Worm (Caenorhabditis elegans) whole organism, L4 larva: ENCODE data around the gene C29H12.2.

Experiments used
- F10B5.3 ChIP-seq: sonication (generic microtip); optimal IDR thresholded peaks from 2 replicates; lab custom pipeline; 2016; ENCODE audit warnings: mild to moderate bottlenecking, missing genetic modification characterization, missing compliant biosample characterization
- F44E2.7 ChIP-seq: fragments of 200-800 bp; sonication (Bioruptor generic); IDR thresholded peaks from 2 replicates; pipeline ENCODE4 v2.1.2; 2022; ENCODE audit warnings: missing genetic modification characterization, missing compliant biosample characterization
- T26A8.4 ChIP-seq: fragments of 200-800 bp; sonication (Bioruptor generic); IDR thresholded peaks from 2 replicates; pipeline ENCODE4 v1.3.6; 2022; ENCODE audit warnings: missing genetic modification characterization, missing compliant biosample characterization
- Y75B8A.6 ChIP-seq: fragments of 200-800 bp; sonication (Bioruptor generic); IDR thresholded peaks from 2 replicates; pipeline ENCODE4 v1.3.6; 2022; ENCODE audit warnings: missing genetic modification reagents, missing genetic modification characterization, missing compliant biosample characterization
- ZK337.2 ChIP-seq: fragments of 200-800 bp; sonication (Bioruptor generic); IDR thresholded peaks from 2 replicates; pipeline ENCODE4 v1.3.6; 2022; ENCODE audit warnings: missing genetic modification reagents, missing genetic modification characterization, missing compliant biosample characterization
- aha-1 ChIP-seq: fragments of 150-350 bp; peaks from one replicate; lab custom pipeline; 2014; ENCODE audit warnings: missing biosample characterization, missing genetic modification characterization
- ceh-20 ChIP-seq: fragments of 200-800 bp; sonication (Bioruptor generic); IDR thresholded peaks from 2 replicates; pipeline ENCODE4 v1.3.6; 2022; ENCODE audit warnings: missing genetic modification reagents, missing genetic modification characterization, missing compliant biosample characterization
- ceh-44 ChIP-seq: fragments of 200-800 bp; sonication (Bioruptor generic); IDR thresholded peaks from 2 replicates; pipeline ENCODE4 v1.3.6; 2022; ENCODE audit warnings: missing genetic modification reagents, missing genetic modification characterization, missing compliant biosample characterization
- ceh-82 ChIP-seq: sonication (generic microtip); optimal IDR thresholded peaks from 2 replicates; lab custom pipeline; 2017; ENCODE audit warnings: missing biosample characterization, missing genetic modification characterization
- daf-16 ChIP-seq, 3 experiments: sonication (generic microtip); optimal IDR thresholded peaks; 2 replicates each; lab custom pipeline; 2016 to 2017; ENCODE audit warnings: missing genetic modification characterization in 3 of 3, missing genetic modification reagents in 3 of 3, mild to moderate bottlenecking in 2 of 3, missing compliant biosample characterization in 2 of 3, missing biosample characterization in 1 of 3, moderate library complexity in 1 of 3
- daf-19 ChIP-seq: fragments of 200-800 bp; sonication (Bioruptor generic); conservative IDR thresholded peaks from 2 replicates; pipeline ENCODE4 v1.3.6; 2022; ENCODE audit warnings: missing genetic modification characterization, missing compliant biosample characterization
- dmd-8 ChIP-seq: fragments of 200-800 bp; sonication (Bioruptor generic); IDR thresholded peaks from 2 replicates; pipeline ENCODE4 v1.3.6; 2022; ENCODE audit warnings: missing genetic modification characterization, missing compliant biosample characterization
- egl-27 ChIP-seq: sonication (generic microtip); optimal IDR thresholded peaks from 3 replicates; lab custom pipeline; 2017; ENCODE audit warnings: missing biosample characterization, missing genetic modification reagents, missing genetic modification characterization
- fkh-10 ChIP-seq: fragments of 150-350 bp; optimal IDR thresholded peaks from 2 replicates; lab custom pipeline; 2014; ENCODE audit warnings: missing biosample characterization, missing genetic modification reagents, missing genetic modification characterization
- hlh-11 ChIP-seq: fragments of 200-800 bp; sonication (Bioruptor generic); optimal IDR thresholded peaks from 2 replicates; lab custom pipeline; 2018; ENCODE audit warnings: mild to moderate bottlenecking, missing genetic modification characterization, missing compliant biosample characterization
- lim-7 ChIP-seq: fragments of 200-800 bp; sonication (Bioruptor generic); IDR thresholded peaks from 2 replicates; pipeline ENCODE4 v1.3.6; 2022; ENCODE audit warnings: missing genetic modification characterization, missing compliant biosample characterization
- lin-29 ChIP-seq: fragments of 200-800 bp; sonication (Bioruptor generic); IDR thresholded peaks from 2 replicates; pipeline ENCODE4 v1.3.6; 2022; ENCODE audit warnings: missing genetic modification reagents, missing genetic modification characterization, missing compliant biosample characterization
- madf-5 ChIP-seq, 2 experiments: fragments of 200-800 bp; sonication (Bioruptor generic); IDR thresholded peaks; 2 replicates each; pipeline ENCODE4 v1.3.6; 2022; ENCODE audit warnings: missing compliant biosample characterization in 2 of 2, missing genetic modification characterization in 2 of 2
- mxl-3 ChIP-seq: fragments of 200-800 bp; sonication (Bioruptor generic); optimal IDR thresholded peaks from 2 replicates; lab custom pipeline; 2018; ENCODE audit warnings: mild to moderate bottlenecking, missing genetic modification characterization, missing compliant biosample characterization
- nhr-237 ChIP-seq: sonication (generic microtip); optimal IDR thresholded peaks from 2 replicates; lab custom pipeline; 2017; ENCODE audit warnings: missing biosample characterization, missing genetic modification characterization
- nhr-25 ChIP-seq: sonication (generic microtip); optimal IDR thresholded peaks from 2 replicates; lab custom pipeline; 2017; ENCODE audit warnings: missing genetic modification characterization, mild to moderate bottlenecking, missing compliant biosample characterization, antibody characterized with exemption, moderate library complexity, borderline replicate concordance; ENCODE audit not compliant: insufficient read depth
- nhr-28 ChIP-seq: fragments of 150-350 bp; optimal IDR thresholded peaks from 2 replicates; lab custom pipeline; 2014; ENCODE audit warnings: missing biosample characterization, missing genetic modification characterization
- pha-4 ChIP-seq, 2 experiments: fragments of 150-350 bp in 1 of 2; fragments of 200-800 bp in 1 of 2; sonication (Bioruptor generic) in 1 of 2; IDR thresholded peaks in 1 of 2; optimal IDR thresholded peaks in 1 of 2; 2 replicates each; pipeline versions ENCODE4 v1.3.6 to Lab custom; 2014 to 2022; ENCODE audit warnings: missing genetic modification characterization in 2 of 2, missing genetic modification reagents in 2 of 2, missing biosample characterization in 1 of 2, missing compliant biosample characterization in 1 of 2
- php-3 ChIP-seq: fragments of 200-800 bp; sonication (Bioruptor generic); IDR thresholded peaks from 2 replicates; pipeline ENCODE4 v1.3.6; 2022; ENCODE audit warnings: missing genetic modification reagents, missing genetic modification characterization, missing compliant biosample characterization
- rbr-2 ChIP-seq: sonication (generic microtip); optimal IDR thresholded peaks from 2 replicates; lab custom pipeline; 2016; ENCODE audit warnings: missing genotype, missing genetic modification characterization, missing compliant biosample characterization
- saeg-2 ChIP-seq: fragments of 200-800 bp; sonication (Bioruptor generic); IDR thresholded peaks from 2 replicates; pipeline ENCODE4 v1.3.6; 2022; ENCODE audit warnings: missing genetic modification reagents, missing genetic modification characterization, missing compliant biosample characterization
- spr-1 ChIP-seq: sonication (generic microtip); optimal IDR thresholded peaks from 2 replicates; lab custom pipeline; 2016; ENCODE audit warnings: mild to moderate bottlenecking, missing genetic modification characterization, missing compliant biosample characterization
- tra-1 ChIP-seq: fragments of 200-800 bp; sonication (Bioruptor generic); IDR thresholded peaks from 2 replicates; pipeline ENCODE4 v1.3.6; 2022; ENCODE audit warnings: missing genetic modification reagents, missing genetic modification characterization, missing compliant biosample characterization
- vab-7 ChIP-seq: fragments of 200-800 bp; sonication (Bioruptor generic); IDR thresholded peaks from 2 replicates; pipeline ENCODE4 v1.3.6; 2022; ENCODE audit warnings: missing genetic modification reagents, missing genetic modification characterization, missing compliant biosample characterization
- zag-1 ChIP-seq: fragments of 150-350 bp; optimal IDR thresholded peaks from 2 replicates; lab custom pipeline; 2014; ENCODE audit warnings: missing biosample characterization, missing genetic modification characterization
- zfp-2 ChIP-seq: sonication (generic microtip); optimal IDR thresholded peaks from 2 replicates; lab custom pipeline; 2016; ENCODE audit warnings: mild to moderate bottlenecking, missing genetic modification characterization, missing compliant biosample characterization
- zfp-3 ChIP-seq: fragments of 200-800 bp; sonication (Bioruptor generic); conservative IDR thresholded peaks from 2 replicates; pipeline ENCODE4 v1.3.6; 2022; ENCODE audit warnings: missing genetic modification reagents, missing genetic modification characterization, missing compliant biosample characterization
- zip-11 ChIP-seq: fragments of 200-800 bp; sonication (Bioruptor generic); IDR thresholded peaks from 2 replicates; pipeline ENCODE4 v1.3.6; 2022; ENCODE audit warnings: missing genetic modification characterization, missing compliant biosample characterization

The C29H12.2 gene

ce11 chrII:6165152-6165551 lies 41.5 kb downstream of the C29H12.2 start (continued):
- peak; percentile 15 for TF ChIP-seq fkh-10

ce11 chrII:6168714-6169113 lies 45.1 kb downstream of the C29H12.2 start:
- TF ChIP-seq spr-1 (tag; lab: Kevin White, UChicago) = no peak
- no peak for TF ChIP-seq aha-1 (tag; lab: Kevin White, UChicago)
- no peak for TF ChIP-seq F44E2.7 (GFP tag; lab: Robert Waterston, UW)
- TF ChIP-seq mxl-3 (GFP tag; lab: Kevin White, UChicago) = no peak
- no peak for TF ChIP-seq nhr-237 (tag; lab: Kevin White, UChicago)
- no peak for TF ChIP-seq zag-1
- no peak for TF ChIP-seq tra-1 (GFP tag; lab: Robert Waterston, UW)
- TF ChIP-seq ZK337.2 (GFP tag; lab: Robert Waterston, UW) = no peak
- no peak for TF ChIP-seq F10B5.3 (tag; lab: Kevin White, UChicago)
- no peak for TF ChIP-seq zfp-3 (GFP tag; lab: Robert Waterston, UW)
- TF ChIP-seq ceh-20 (GFP tag; lab: Robert Waterston, UW) = no peak
- TF ChIP-seq madf-5 (GFP tag; IDR thresholded peaks at IDR 0.05; lab: Robert Waterston, UW) = no peak
- no peak for TF ChIP-seq zip-11 (GFP tag; lab: Robert Waterston, UW)
- no peak for TF ChIP-seq egl-27 (tag; lab: Kevin White, UChicago)
- TF ChIP-seq lim-7 (GFP tag; lab: Robert Waterston, UW) = no peak
- TF ChIP-seq pha-4 (GFP tag; IDR thresholded peaks at IDR 0.05; lab: Robert Waterston, UW) = no peak
- no peak for TF ChIP-seq pha-4 (tag; optimal IDR thresholded peaks at IDR 0.05; lab: Kevin White, UChicago)

ce11 chrII:6169156-6169555 lies 45.5 kb downstream of the C29H12.2 start, which contains the start of gene hst-3.1:
TSS of gene hst-3.1 (minus strand) at chrII:6169256.
- TF ChIP-seq nhr-28 (tag; lab: Kevin White, UChicago) (no peak), daf-19 (GFP tag; lab: Robert Waterston, UW) (no peak), nhr-25 (tag; lab: Kevin White, UChicago) (no peak), zip-11 (GFP tag; lab: Robert Waterston, UW) (no peak), lin-29 (no peak), hlh-11 (no peak), Y75B8A.6 (GFP tag; lab: Robert Waterston, UW) (no peak), rbr-2 (tag; lab: Kevin White, UChicago) (no peak), ceh-82 (tag; lab: Kevin White, UChicago) (no peak), ceh-44 (GFP tag; lab: Robert Waterston, UW) (no peak), vab-7 (GFP tag; lab: Robert Waterston, UW) (no peak), saeg-2 (GFP tag; lab: Robert Waterston, UW) (no peak), zfp-3 (GFP tag; lab: Robert Waterston, UW) (no peak), dmd-8 (GFP tag; lab: Robert Waterston, UW) (no peak), T26A8.4 (GFP tag; lab: Robert Waterston, UW) (no peak)

ce11 chrII:6170236-6170635 lies 46.6 kb downstream of the C29H12.2 start:
- no peak for TF ChIP-seq zfp-2
- TF ChIP-seq daf-16 (GFP tag; optimal IDR thresholded peaks at IDR 0.05; lab: Kevin White, UChicago) = peak in 1 of 2 experiments; percentile 71
- no peak for TF ChIP-seq daf-16 (tag; optimal IDR thresholded peaks at IDR 0.05; lab: Kevin White, UChicago)

- TF ChIP-seq php-3 (GFP tag; lab: Robert Waterston, UW) = no peak
Measured at ce11 chrII:6171228-6171627, 47.6 kb downstream of the C29H12.2 start, which contains the start of gene F40H3.3. TSS of gene F40H3.3 (plus strand) at chrII:6171507.
